Worm (Caenorhabditis elegans) whole organism, young adult: ENCODE data around the gene srj-21.
A peak's percentile ranks its signal among the peaks of the same experiment; 100 is the strongest.

Source experiments
- B0035.1 ChIP-seq: sonication (generic microtip); optimal IDR thresholded peaks from 2 replicates; lab custom pipeline; 2016; ENCODE audit warnings: missing genetic modification characterization, mild to moderate bottlenecking, missing compliant biosample characterization, missing genotype, missing genetic modification reagents
- B0336.3 ChIP-seq: fragments of 200-800 bp; sonication (Bioruptor generic); IDR thresholded peaks from 2 replicates; pipeline ENCODE4 v1.3.6; 2022; ENCODE audit warnings: missing genetic modification characterization, missing compliant biosample characterization
- F33H1.4 ChIP-seq: fragments of 200-800 bp; sonication (Bioruptor generic); IDR thresholded peaks from 2 replicates; pipeline ENCODE4 v1.3.6; 2022; ENCODE audit warnings: missing genetic modification reagents, missing genetic modification characterization, missing compliant biosample characterization
- F37B4.10 ChIP-seq: fragments of 200-800 bp; sonication (Bioruptor generic); IDR thresholded peaks from 2 replicates; pipeline ENCODE4 v1.3.6; 2022; ENCODE audit warnings: missing genetic modification characterization, missing compliant biosample characterization
- T26A5.8 ChIP-seq: sonication (generic microtip); optimal IDR thresholded peaks from 2 replicates; lab custom pipeline; 2016; ENCODE audit warnings: missing genetic modification characterization, missing compliant biosample characterization
- Y53G8AR.9 ChIP-seq: fragments of 200-800 bp; sonication (Bioruptor generic); conservative IDR thresholded peaks from 2 replicates; pipeline ENCODE4 v1.3.6; 2022; ENCODE audit warnings: missing genetic modification reagents, missing genetic modification characterization, missing compliant biosample characterization
- Y56A3A.18 ChIP-seq: fragments of 200-800 bp; sonication (Bioruptor generic); IDR thresholded peaks from 2 replicates; pipeline ENCODE4 v1.3.6; 2022; ENCODE audit warnings: missing genetic modification reagents, missing genetic modification characterization, missing compliant biosample characterization
- Y67H2A.10 ChIP-seq: fragments of 200-800 bp; sonication (Bioruptor generic); conservative IDR thresholded peaks from 2 replicates; pipeline ENCODE4 v1.3.6; 2022; ENCODE audit warnings: missing genetic modification reagents, missing genetic modification characterization, missing compliant biosample characterization
- Y79H2A.3 ChIP-seq: fragments of 200-800 bp; sonication (Bioruptor generic); conservative IDR thresholded peaks from 2 replicates; pipeline ENCODE4 v1.3.6; 2022; ENCODE audit warnings: missing genetic modification reagents, missing genetic modification characterization, missing compliant biosample characterization
- Y95B8A.8 ChIP-seq: fragments of 200-800 bp; sonication (Bioruptor generic); IDR thresholded peaks from 2 replicates; pipeline ENCODE4 v1.3.6; 2022; ENCODE audit warnings: missing genetic modification reagents, missing genetic modification characterization, missing compliant biosample characterization
- ama-1 ChIP-seq, 3 experiments: fragments of 150-350 bp in 1 of 3; sonication (generic microtip) in 2 of 3; optimal IDR thresholded peaks; 2 replicates each; lab custom pipeline; 2014 to 2018; ENCODE audit warnings: missing biosample characterization in 2 of 3, missing genetic modification characterization in 2 of 3, missing genetic modification reagents in 2 of 3
- atf-7 ChIP-seq: sonication (generic microtip); optimal IDR thresholded peaks from 2 replicates; lab custom pipeline; 2017; ENCODE audit warnings: mild to moderate bottlenecking, missing genetic modification characterization, missing compliant biosample characterization
- attf-3 ChIP-seq: fragments of 200-800 bp; sonication (Bioruptor generic); conservative IDR thresholded peaks from 2 replicates; pipeline ENCODE4 v1.3.6; 2022; ENCODE audit warnings: missing genetic modification reagents, missing genetic modification characterization, missing compliant biosample characterization
- attf-5 ChIP-seq: fragments of 200-800 bp; sonication (Bioruptor generic); optimal IDR thresholded peaks from 2 replicates; lab custom pipeline; 2018; ENCODE audit warnings: mild to moderate bottlenecking, missing genetic modification characterization, missing compliant biosample characterization
- bed-2 ChIP-seq: fragments of 200-800 bp; sonication (Bioruptor generic); IDR thresholded peaks from 2 replicates; pipeline ENCODE4 v1.3.6; 2022; ENCODE audit warnings: missing genetic modification reagents, missing genetic modification characterization, missing compliant biosample characterization
- cebp-1 ChIP-seq, 2 experiments: fragments of 200-800 bp in 1 of 2; sonication (Bioruptor generic) in 1 of 2; sonication (generic microtip) in 1 of 2; IDR thresholded peaks in 1 of 2; optimal IDR thresholded peaks in 1 of 2; 2 replicates each; pipeline versions ENCODE4 v1.3.6 to Lab custom; 2017 to 2022; ENCODE audit warnings: missing compliant biosample characterization in 2 of 2, missing genetic modification characterization in 2 of 2, mild to moderate bottlenecking in 1 of 2, missing genetic modification reagents in 1 of 2, moderate library complexity in 1 of 2
- cebp-2 ChIP-seq: fragments of 200-800 bp; sonication (Bioruptor generic); IDR thresholded peaks from 2 replicates; pipeline ENCODE4 v1.3.6; 2022; ENCODE audit warnings: missing genetic modification characterization, missing compliant biosample characterization
- ceh-79 ChIP-seq: sonication (generic microtip); optimal IDR thresholded peaks from 2 replicates; lab custom pipeline; 2017; ENCODE audit warnings: mild to moderate bottlenecking, missing genetic modification characterization, missing compliant biosample characterization
- ceh-91 ChIP-seq: fragments of 200-800 bp; sonication (Bioruptor generic); IDR thresholded peaks from 2 replicates; pipeline ENCODE4 v1.3.6; 2022; ENCODE audit warnings: missing genetic modification reagents, missing genetic modification characterization, missing compliant biosample characterization
- efl-1 ChIP-seq: fragments of 150-350 bp; optimal IDR thresholded peaks from 2 replicates; lab custom pipeline; 2014; ENCODE audit warnings: missing biosample characterization, missing genetic modification reagents, missing genetic modification characterization
- ekl-4 ChIP-seq: fragments of 200-800 bp; sonication (Bioruptor generic); IDR thresholded peaks from 2 replicates; pipeline ENCODE4 v1.3.6; 2022; ENCODE audit warnings: missing genetic modification reagents, missing genetic modification characterization, missing compliant biosample characterization
- fkh-3 ChIP-seq: sonication (generic microtip); optimal IDR thresholded peaks from 2 replicates; lab custom pipeline; 2016; ENCODE audit warnings: mild to moderate bottlenecking, missing genetic modification characterization, missing compliant biosample characterization
- hmg-1.2 ChIP-seq: fragments of 200-800 bp; sonication (Bioruptor generic); IDR thresholded peaks from 2 replicates; pipeline ENCODE4 v1.3.6; 2022; ENCODE audit warnings: missing genetic modification reagents, missing genetic modification characterization, missing compliant biosample characterization
- lin-35 ChIP-seq, 3 experiments: fragments of 150-350 bp in 2 of 3; sonication (generic microtip) in 1 of 3; optimal IDR thresholded peaks; 2 replicates each; lab custom pipeline; 2014 to 2018; ENCODE audit warnings: missing biosample characterization in 3 of 3, missing genetic modification characterization in 3 of 3, missing genetic modification reagents in 3 of 3
- lsy-27 ChIP-seq: sonication (generic microtip); optimal IDR thresholded peaks from 2 replicates; lab custom pipeline; 2017; ENCODE audit warnings: missing genetic modification characterization, mild to moderate bottlenecking, missing compliant biosample characterization, antibody characterized with exemption, missing genotype, borderline replicate concordance; ENCODE audit not compliant: insufficient read depth
- madf-6 ChIP-seq: fragments of 200-800 bp; sonication (Bioruptor generic); IDR thresholded peaks from 2 replicates; pipeline ENCODE4 v1.3.6; 2022; ENCODE audit warnings: missing genetic modification reagents, missing genetic modification characterization, missing compliant biosample characterization
- nfyb-1 ChIP-seq: fragments of 200-800 bp; sonication (Bioruptor generic); IDR thresholded peaks from 2 replicates; pipeline ENCODE4 v1.3.6; 2022; ENCODE audit warnings: missing genetic modification reagents, missing genetic modification characterization, missing compliant biosample characterization
- nhr-179 ChIP-seq: sonication (generic microtip); optimal IDR thresholded peaks from 2 replicates; lab custom pipeline; 2016; ENCODE audit warnings: mild to moderate bottlenecking, missing genetic modification characterization, missing compliant biosample characterization
- nhr-80 ChIP-seq: sonication (generic microtip); optimal IDR thresholded peaks from 2 replicates; lab custom pipeline; 2016; ENCODE audit warnings: missing genetic modification characterization, missing compliant biosample characterization
- pbrm-1 ChIP-seq: fragments of 200-800 bp; sonication (Bioruptor generic); IDR thresholded peaks from 2 replicates; pipeline ENCODE4 v1.3.6; 2022; ENCODE audit warnings: missing genetic modification reagents, missing genetic modification characterization, missing compliant biosample characterization
- pha-4 ChIP-seq: fragments of 150-350 bp; sonication (generic microtip); optimal IDR thresholded peaks from 2 replicates; lab custom pipeline; 2014; ENCODE audit warnings: missing biosample characterization, missing genetic modification reagents, missing genetic modification characterization
- rec-8 ChIP-seq, 2 experiments: sonication (generic microtip); optimal IDR thresholded peaks; 2 replicates each; lab custom pipeline; 2016; ENCODE audit warnings: mild to moderate bottlenecking in 2 of 2, missing genetic modification characterization in 2 of 2, missing genetic modification reagents in 2 of 2, missing genotype in 2 of 2, missing biosample characterization in 1 of 2, missing compliant biosample characterization in 1 of 2, moderate library complexity in 1 of 2
- sdz-38 ChIP-seq: sonication (generic microtip); optimal IDR thresholded peaks from 2 replicates; lab custom pipeline; 2016; ENCODE audit warnings: missing genotype, missing genetic modification characterization, missing compliant biosample characterization
- snpc-1.3 ChIP-seq: sonication (generic microtip); optimal IDR thresholded peaks from 2 replicates; lab custom pipeline; 2017; ENCODE audit warnings: missing genetic modification characterization, mild to moderate bottlenecking, missing compliant biosample characterization, antibody characterized with exemption, moderate library complexity, missing genotype, missing genetic modification reagents; ENCODE audit not compliant: insufficient read depth
- snpc-3.4 ChIP-seq: sonication (generic microtip); optimal IDR thresholded peaks from 2 replicates; lab custom pipeline; 2017; ENCODE audit warnings: missing genetic modification characterization, mild to moderate bottlenecking, missing compliant biosample characterization, antibody characterized with exemption, moderate library complexity, missing genotype, missing genetic modification reagents
- tbx-9 ChIP-seq: sonication (generic microtip); optimal IDR thresholded peaks from 2 replicates; lab custom pipeline; 2016; ENCODE audit warnings: borderline replicate concordance, missing genetic modification characterization, inconsistent platforms, missing compliant biosample characterization
- tlf-1 ChIP-seq: fragments of 200-800 bp; sonication (Bioruptor generic); optimal IDR thresholded peaks from 2 replicates; lab custom pipeline; 2018; ENCODE audit warnings: mild to moderate bottlenecking, missing genetic modification characterization, missing compliant biosample characterization
- unc-130 ChIP-seq: sonication (generic microtip); optimal IDR thresholded peaks from 2 replicates; lab custom pipeline; 2016; ENCODE audit warnings: missing genetic modification reagents, missing genetic modification characterization, missing compliant biosample characterization
- zim-3 ChIP-seq: sonication (generic microtip); optimal IDR thresholded peaks from 2 replicates; lab custom pipeline; 2017; ENCODE audit warnings: mild to moderate bottlenecking, missing genetic modification characterization, moderate library complexity, missing compliant biosample characterization
- ztf-22 ChIP-seq: fragments of 200-800 bp; sonication (Bioruptor generic); optimal IDR thresholded peaks from 2 replicates; lab custom pipeline; 2018; ENCODE audit warnings: mild to moderate bottlenecking, missing genetic modification characterization, moderate library complexity, missing compliant biosample characterization
- ztf-26 ChIP-seq: sonication (generic microtip); optimal IDR thresholded peaks from 2 replicates; lab custom pipeline; 2017; ENCODE audit warnings: missing genetic modification characterization, missing compliant biosample characterization

srj-21 gene

ce11 chrV:10730824-10731416, 14.2 kb upstream of the srj-21 start:
- TF ChIP-seq Y56A3A.18 (GFP tag; lab: Robert Waterston, UW) (0 out of 2 replicates have a peak, but pooled peaks have one; percentile 18), madf-6 (GFP tag; lab: Robert Waterston, UW) (no peak)

- TF ChIP-seq ceh-79 (tag; lab: Kevin White, UChicago) = no peak
- no peak for TF ChIP-seq atf-7 (tag; lab: Kevin White, UChicago)
- no peak for TF ChIP-seq efl-1 (GFP tag; lab: Kevin White, UChicago)
- TF ChIP-seq Y53G8AR.9 = no peak
- no peak for TF ChIP-seq attf-3 (GFP tag; lab: Robert Waterston, UW)
- TF ChIP-seq tlf-1 (GFP tag; lab: Kevin White, UChicago) = no peak
- no peak for TF ChIP-seq ama-1 (optimal IDR thresholded peaks at IDR 0.05; lab: Kevin White, UChicago)
- TF ChIP-seq ama-1 (GFP tag; optimal IDR thresholded peaks at IDR 0.05; lab: Kevin White, UChicago) = no peak
- TF ChIP-seq F37B4.10 (GFP tag; lab: Robert Waterston, UW) = no peak
These were observed 13.1 kb upstream of the srj-21 start, which contains the start of gene T28B11.1 for ce11 chrV:10731989-10732472. T28B11.1 (minus strand) TSS chrV:10732422.

- TF ChIP-seq lin-35 (GFP tag; optimal IDR thresholded peaks at IDR 0.05; lab: Kevin White, UChicago) = no peak
- TF ChIP-seq rec-8 (tag; optimal IDR thresholded peaks at IDR 0.05; lab: Kevin White, UChicago) = no peak
- TF ChIP-seq unc-130 (GFP tag; lab: Kevin White, UChicago) = peak; percentile 81
- TF ChIP-seq ceh-91 = peak; percentile 29; the same call in 1 of the 2 replicates
- TF ChIP-seq hmg-1.2 = peak; percentile 21; the same call in 1 of the 2 replicates
- TF ChIP-seq cebp-1 (GFP tag; IDR thresholded peaks at IDR 0.05; lab: Robert Waterston, UW) = no peak
- no peak for TF ChIP-seq cebp-1 (tag; optimal IDR thresholded peaks at IDR 0.05; lab: Kevin White, UChicago)
- TF ChIP-seq sdz-38 (tag; lab: Kevin White, UChicago) = no peak
- TF ChIP-seq T26A5.8 (tag; lab: Kevin White, UChicago) = no peak
- TF ChIP-seq B0035.1 (tag; lab: Kevin White, UChicago) = no peak
- no peak for TF ChIP-seq bed-2 (GFP tag; lab: Robert Waterston, UW)
- peak; percentile 14 for TF ChIP-seq snpc-1.3 (tag; lab: Kevin White, UChicago)
- no peak for TF ChIP-seq pha-4 (tag; lab: Kevin White, UChicago)
- TF ChIP-seq pbrm-1 (GFP tag; lab: Robert Waterston, UW) = 0 out of 2 replicates have a peak, but pooled peaks have one; percentile 38
- TF ChIP-seq F33H1.4 = peak; percentile 25; the same call in 1 of the 2 replicates
- peak; percentile 3 for TF ChIP-seq attf-5
- TF ChIP-seq fkh-3 = no peak
- no peak for TF ChIP-seq lsy-27 (tag; lab: Kevin White, UChicago)
- TF ChIP-seq ama-1 (optimal IDR thresholded peaks at IDR 0.05; lab: Kevin White, UChicago) = no peak
- TF ChIP-seq ama-1 (GFP tag; optimal IDR thresholded peaks at IDR 0.05; lab: Kevin White, UChicago) = no peak
- TF ChIP-seq ztf-26 (tag; lab: Kevin White, UChicago) = no peak
- peak; percentile 85 for TF ChIP-seq efl-1 (GFP tag; lab: Kevin White, UChicago)
- no peak for TF ChIP-seq Y79H2A.3 (GFP tag; lab: Robert Waterston, UW)
- TF ChIP-seq tlf-1 (GFP tag; lab: Kevin White, UChicago) = peak; percentile 14
- no peak for TF ChIP-seq snpc-3.4 (tag; lab: Kevin White, UChicago)
- peak; percentile 46; the same call in 1 of the 2 replicates for TF ChIP-seq ekl-4 (GFP tag; lab: Robert Waterston, UW)
- no peak for TF ChIP-seq nhr-80 (tag; lab: Kevin White, UChicago)
- TF ChIP-seq cebp-2 (GFP tag; lab: Robert Waterston, UW) = no peak
- no peak for TF ChIP-seq ztf-22 (GFP tag; lab: Kevin White, UChicago)
- no peak for TF ChIP-seq tbx-9 (tag; lab: Kevin White, UChicago)
- no peak for TF ChIP-seq nhr-179 (tag; lab: Kevin White, UChicago)
- TF ChIP-seq nfyb-1 (GFP tag; lab: Robert Waterston, UW) = no peak
- TF ChIP-seq zim-3 = no peak
- TF ChIP-seq atf-7 (tag; lab: Kevin White, UChicago) = no peak
- TF ChIP-seq Y56A3A.18 (GFP tag; lab: Robert Waterston, UW) = no peak
- TF ChIP-seq Y95B8A.8 = 0 out of 2 replicates have a peak, but pooled peaks have one; percentile 26
- peak; percentile 45; the same call in 1 of the 2 replicates for TF ChIP-seq B0336.3 (GFP tag; lab: Robert Waterston, UW)
- no peak for TF ChIP-seq Y53G8AR.9
- no peak for TF ChIP-seq Y67H2A.10
These were observed 8.4 kb upstream of the srj-21 start, which contains the start of the genes mre-11 and wdr-5.3 for ce11 chrV:10736756-10737155. mre-11 (minus strand) TSS chrV:10736868. wdr-5.3 (plus strand) TSS chrV:10737116.
